Worm (Caenorhabditis elegans) whole organism, L2 larva: ENCODE data around the gene F01F1.15.

Source experiments
- F13H6.1 ChIP-seq: sonication (generic microtip); optimal IDR thresholded peaks from 2 replicates; lab custom pipeline; 2016; ENCODE audit warnings: missing genetic modification characterization, missing compliant biosample characterization
- ZK546.5 ChIP-seq: sonication (generic microtip); optimal IDR thresholded peaks from 2 replicates; lab custom pipeline; 2017; ENCODE audit warnings: missing biosample characterization, missing genetic modification characterization
- blmp-1 ChIP-seq: sonication (generic microtip); optimal IDR thresholded peaks from 2 replicates; lab custom pipeline; 2017; ENCODE audit warnings: missing genetic modification characterization, mild to moderate bottlenecking, missing compliant biosample characterization, antibody characterized with exemption, moderate library complexity; ENCODE audit not compliant: insufficient read depth
- elt-3 ChIP-seq: sonication (generic microtip); optimal IDR thresholded peaks from 2 replicates; lab custom pipeline; 2017; ENCODE audit warnings: missing biosample characterization, missing genetic modification characterization
- nhr-23 ChIP-seq: fragments of 150-350 bp; optimal IDR thresholded peaks from 2 replicates; lab custom pipeline; 2014; ENCODE audit warnings: missing biosample characterization, missing genetic modification reagents, missing genetic modification characterization
- unc-55 ChIP-seq: fragments of 150-350 bp; sonication (generic microtip); optimal IDR thresholded peaks from 3 replicates; lab custom pipeline; 2014; ENCODE audit warnings: missing biosample characterization, missing genetic modification reagents, missing genetic modification characterization
- unc-62 ChIP-seq: fragments of 150-350 bp; optimal IDR thresholded peaks from 2 replicates; lab custom pipeline; 2014; ENCODE audit warnings: missing biosample characterization, missing genetic modification reagents, missing genetic modification characterization
- ztf-4 ChIP-seq: fragments of 150-350 bp; optimal IDR thresholded peaks from 2 replicates; lab custom pipeline; 2014; ENCODE audit warnings: missing biosample characterization, missing genetic modification characterization

The F01F1.15 gene

DNA sequence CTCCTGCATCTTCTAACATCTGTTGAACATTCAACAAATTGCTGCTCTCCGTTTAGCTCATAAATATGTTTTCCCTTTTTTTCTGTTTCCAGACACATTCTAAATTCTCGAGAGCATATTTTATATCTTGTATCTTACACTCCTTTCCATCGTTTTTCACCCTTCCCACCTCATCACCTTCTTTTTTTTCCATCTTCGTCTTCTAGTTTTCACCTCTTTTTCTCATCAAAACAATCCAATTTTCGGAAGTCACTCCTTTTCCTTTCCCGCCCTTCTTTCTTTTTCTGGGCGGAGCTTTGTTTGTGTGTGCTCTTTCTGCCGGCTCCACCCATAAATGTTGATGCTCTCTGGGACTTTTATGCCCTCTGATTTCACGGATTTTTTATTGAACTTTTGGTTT is 46.5 kb downstream of the F01F1.15 start:
- TF ChIP-seq blmp-1 (tag; lab: Kevin White, UChicago) (no peak), F13H6.1 (tag; lab: Kevin White, UChicago) (no peak), elt-3 (tag; lab: Kevin White, UChicago) (no peak), ztf-4 (tag; lab: Kevin White, UChicago) (no peak), unc-55 (GFP tag; lab: Kevin White, UChicago) (no peak), ZK546.5 (tag; lab: Kevin White, UChicago) (no peak), nhr-23 (tag; lab: Kevin White, UChicago) (no peak), unc-62 (GFP tag; lab: Kevin White, UChicago) (no peak)
